Fruit fly (Drosophila melanogaster) whole organism, pupa: ENCODE data around the gene lectin-33A.

ENCODE experiments used
- CG10348 ChIP-seq: fragments of 200-800 bp; sonication (Bioruptor generic); IDR thresholded peaks from 2 replicates; pipeline ENCODE4 v1.3.6; 2022; ENCODE audit warnings: missing biosample characterization, missing genetic modification characterization
- CG12605 ChIP-seq: fragments of 200-800 bp; sonication (Bioruptor generic); IDR thresholded peaks from 2 replicates; pipeline ENCODE4 v1.3.6; 2022; ENCODE audit warnings: missing biosample characterization, missing genetic modification characterization
- CG13204 ChIP-seq: fragments of 200-800 bp; sonication (Bioruptor generic); optimal IDR thresholded peaks from 2 replicates; lab custom pipeline; 2018; ENCODE audit warnings: missing biosample characterization, mild to moderate bottlenecking, missing genetic modification characterization, moderate library complexity
- CG14655 ChIP-seq: fragments of 200-800 bp; sonication (Bioruptor generic); optimal IDR thresholded peaks from 3 replicates; lab custom pipeline; 2017; ENCODE audit warnings: mild to moderate bottlenecking, missing biosample characterization, missing genetic modification reagents, missing genetic modification characterization
- CG15710 ChIP-seq: fragments of 200-800 bp; sonication (Bioruptor generic); optimal IDR thresholded peaks from 2 replicates; lab custom pipeline; 2018; ENCODE audit warnings: missing biosample characterization, mild to moderate bottlenecking, missing genetic modification characterization, moderate library complexity
- CG17806 ChIP-seq: fragments of 200-800 bp; sonication (Bioruptor generic); optimal IDR thresholded peaks from 2 replicates; lab custom pipeline; 2018; ENCODE audit warnings: missing biosample characterization, mild to moderate bottlenecking, missing genetic modification characterization, moderate library complexity
- CG32121 ChIP-seq: fragments of 200-800 bp; sonication (Bioruptor generic); IDR thresholded peaks from 2 replicates; pipeline ENCODE4 v1.3.6; 2022; ENCODE audit warnings: missing biosample characterization, missing genetic modification characterization
- CG34367 ChIP-seq: fragments of 200-800 bp; sonication (Bioruptor generic); optimal IDR thresholded peaks from 2 replicates; lab custom pipeline; 2018; ENCODE audit warnings: missing biosample characterization, mild to moderate bottlenecking, missing genetic modification characterization
- CG4496 ChIP-seq: fragments of 200-800 bp; sonication (Bioruptor generic); IDR thresholded peaks from 3 replicates; pipeline ENCODE4 v1.3.6; 2022; ENCODE audit warnings: missing biosample characterization, missing genetic modification characterization
- CG8159 ChIP-seq: fragments of 200-800 bp; sonication (Bioruptor generic); optimal IDR thresholded peaks from 3 replicates; lab custom pipeline; 2018; ENCODE audit warnings: missing biosample characterization, mild to moderate bottlenecking, missing genetic modification characterization, moderate library complexity
- CG8301 ChIP-seq: fragments of 200-800 bp; sonication (Bioruptor generic); optimal IDR thresholded peaks from 2 replicates; lab custom pipeline; 2018; ENCODE audit warnings: missing biosample characterization, mild to moderate bottlenecking, missing genetic modification characterization
- CG9948 ChIP-seq: fragments of 200-800 bp; sonication (Bioruptor generic); optimal IDR thresholded peaks from 2 replicates; lab custom pipeline; 2018; ENCODE audit warnings: missing biosample characterization, mild to moderate bottlenecking, missing genetic modification characterization, moderate library complexity
- D1 ChIP-seq: fragments of 200-800 bp; sonication (Bioruptor generic); optimal IDR thresholded peaks from 2 replicates; lab custom pipeline; 2018; ENCODE audit warnings: missing biosample characterization, mild to moderate bottlenecking, missing genetic modification characterization, moderate library complexity
- EcR ChIP-seq: fragments of 200-800 bp; sonication (Bioruptor generic); optimal IDR thresholded peaks from 3 replicates; lab custom pipeline; 2019; ENCODE audit warnings: missing biosample characterization, missing genetic modification characterization, mild to moderate bottlenecking, moderate library complexity, missing genetic modification reagents
- Ets98B ChIP-seq: fragments of 200-800 bp; sonication (Bioruptor generic); IDR thresholded peaks from 2 replicates; pipeline ENCODE4 v1.3.6; 2022; ENCODE audit warnings: missing biosample characterization, missing genetic modification characterization
- Pif1A ChIP-seq: fragments of 200-800 bp; sonication (Bioruptor generic); optimal IDR thresholded peaks from 3 replicates; lab custom pipeline; 2016; ENCODE audit warnings: missing biosample characterization, missing genetic modification characterization
- Pif1B ChIP-seq: fragments of 200-800 bp; sonication (Bioruptor generic); optimal IDR thresholded peaks from 3 replicates; lab custom pipeline; 2016; ENCODE audit warnings: missing biosample characterization, missing genetic modification characterization
- Snoo ChIP-seq: fragments of 200-800 bp; sonication (Bioruptor generic); optimal IDR thresholded peaks from 3 replicates; lab custom pipeline; 2017; ENCODE audit warnings: missing biosample characterization, mild to moderate bottlenecking, missing genetic modification characterization, inconsistent platforms
- fd96Ca ChIP-seq: fragments of 200-800 bp; sonication (Bioruptor generic); IDR thresholded peaks from 3 replicates; pipeline ENCODE4 v1.3.6; 2022; ENCODE audit warnings: missing biosample characterization, missing genetic modification characterization
- gl ChIP-seq: fragments of 200-800 bp; sonication (Bioruptor generic); optimal IDR thresholded peaks from 2 replicates; lab custom pipeline; 2018; ENCODE audit warnings: missing biosample characterization, mild to moderate bottlenecking, missing genetic modification characterization
- rn ChIP-seq: fragments of 200-800 bp; sonication (Bioruptor generic); IDR thresholded peaks from 2 replicates; pipeline ENCODE4 v1.3.6; 2022; ENCODE audit warnings: missing biosample characterization, missing genetic modification characterization

Gene lectin-33A

DNA sequence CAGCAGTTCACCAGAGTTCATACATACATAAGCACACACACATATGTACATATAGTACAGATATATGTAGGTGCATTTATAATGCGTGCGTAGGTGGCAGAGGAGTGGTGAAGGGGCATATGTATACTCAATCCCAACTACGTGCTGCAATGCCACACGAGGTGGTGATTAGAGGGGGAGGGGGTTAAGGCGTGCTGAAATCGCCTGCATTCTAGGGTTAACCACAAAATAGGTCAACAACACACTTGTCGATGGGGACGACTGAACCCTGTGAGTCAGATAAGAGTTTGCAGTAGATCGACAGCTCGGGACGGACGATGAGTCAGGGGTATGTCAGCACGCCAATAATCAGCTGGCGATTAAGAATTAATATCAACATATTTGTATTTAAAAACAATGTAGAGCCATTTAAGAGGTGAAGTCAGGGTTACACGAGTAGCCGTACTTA lies 43.6 kb downstream of the lectin-33A start:
- TF ChIP-seq fd96Ca (GFP tag; lab: Robert Waterston, UW) (peak; percentile 11; the same call in 1 of the 3 replicates), D1 (tag; lab: Kevin White, UChicago) (no peak), CG32121 (GFP tag; lab: Robert Waterston, UW) (no peak), CG15710 (tag; lab: Kevin White, UChicago) (no peak), CG14655 (GFP tag; lab: Kevin White, UChicago) (no peak), rn (GFP tag; lab: Robert Waterston, UW) (no peak), Pif1B (GFP tag; lab: Kevin White, UChicago) (no peak), CG13204 (no peak), CG34367 (tag; lab: Kevin White, UChicago) (no peak), CG17806 (tag; lab: Kevin White, UChicago) (no peak), CG8159 (tag; lab: Kevin White, UChicago) (no peak), Pif1A (GFP tag; lab: Kevin White, UChicago) (no peak), EcR (GFP tag; lab: Kevin White, UChicago) (peak; percentile 98), CG8301 (tag; lab: Kevin White, UChicago) (no peak), CG12605 (GFP tag; lab: Robert Waterston, UW) (no peak)

DNA sequence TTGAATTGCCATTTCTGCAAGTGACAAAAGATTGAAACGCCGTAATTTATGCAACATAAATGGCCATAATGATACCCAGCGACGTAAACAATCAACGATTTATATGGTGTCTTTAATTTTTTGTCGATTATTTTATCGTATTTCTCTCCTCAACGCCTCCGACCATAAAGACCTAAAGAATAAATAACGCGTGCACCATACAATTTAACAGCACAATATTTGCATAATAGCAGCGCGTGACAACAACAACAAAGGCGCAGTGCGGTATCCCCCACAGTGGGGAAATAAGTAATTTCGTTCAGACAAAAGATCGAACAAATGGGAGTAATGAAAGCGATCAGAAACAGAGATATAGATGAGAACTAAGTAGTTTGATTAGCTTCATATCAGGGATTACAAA lies 44.2 kb downstream of the lectin-33A start:
- TF ChIP-seq Ets98B (GFP tag; lab: Robert Waterston, UW) (no peak), CG13204 (no peak), fd96Ca (GFP tag; lab: Robert Waterston, UW) (no peak)

DNA sequence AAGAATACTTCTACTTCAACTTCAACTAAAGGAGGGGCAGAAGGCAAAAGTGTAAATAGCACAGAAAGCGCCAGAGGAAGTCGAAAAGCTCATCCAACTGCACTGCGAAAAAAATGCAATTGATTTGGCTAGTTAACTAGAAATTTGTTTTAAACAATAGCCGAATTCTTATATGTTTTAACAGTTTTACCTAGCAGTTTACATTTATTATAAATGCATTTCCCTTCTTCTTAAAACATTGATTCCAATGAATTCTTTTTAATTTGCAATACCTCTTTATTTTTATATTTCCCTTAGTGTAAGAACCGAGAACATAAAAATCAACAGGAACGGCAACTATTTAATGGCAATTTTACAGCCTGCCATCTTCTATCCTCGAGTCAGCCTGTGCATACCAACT lies 46.4 kb downstream of the lectin-33A start:
- TF ChIP-seq CG13204, result no peak
- peak; percentile 14 for TF ChIP-seq Pif1A (GFP tag; lab: Kevin White, UChicago)
- TF ChIP-seq gl (tag; lab: Kevin White, UChicago), result peak; percentile 18
- TF ChIP-seq D1 (tag; lab: Kevin White, UChicago), result no peak
- peak; percentile 70 for TF ChIP-seq CG14655 (GFP tag; lab: Kevin White, UChicago)
- TF ChIP-seq CG17806 (tag; lab: Kevin White, UChicago), result peak; percentile 66
- peak; percentile 52 for TF ChIP-seq CG9948 (tag; lab: Kevin White, UChicago)
- peak; percentile 8 for TF ChIP-seq Pif1B (GFP tag; lab: Kevin White, UChicago)
- peak; percentile 67 for TF ChIP-seq CG8159 (tag; lab: Kevin White, UChicago)
- TF ChIP-seq CG8301 (tag; lab: Kevin White, UChicago), result peak; percentile 51

DNA sequence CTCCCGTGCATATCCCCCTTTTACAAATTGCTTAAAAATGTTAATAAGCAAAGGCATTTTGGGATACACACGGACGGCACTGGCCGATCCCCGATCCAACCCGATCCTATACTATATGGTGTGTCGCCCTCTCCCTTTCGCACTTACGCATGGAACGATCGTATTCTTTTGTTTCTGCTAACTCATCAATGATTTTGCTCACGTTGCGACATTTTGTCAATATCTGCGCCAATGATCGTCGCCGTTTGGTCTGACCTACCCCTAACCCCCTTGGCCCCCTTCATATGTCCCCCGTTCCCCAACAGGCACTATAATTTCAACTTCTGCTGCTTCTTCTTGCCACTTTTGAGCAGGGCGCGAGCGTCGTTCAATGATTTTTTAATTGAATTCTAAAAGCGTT lies 47.9 kb downstream of the lectin-33A start:
- TF ChIP-seq CG32121 (GFP tag; lab: Robert Waterston, UW) (no peak), Pif1A (GFP tag; lab: Kevin White, UChicago) (no peak), CG13204 (peak; percentile 5), EcR (GFP tag; lab: Kevin White, UChicago) (peak; percentile 41)

DNA sequence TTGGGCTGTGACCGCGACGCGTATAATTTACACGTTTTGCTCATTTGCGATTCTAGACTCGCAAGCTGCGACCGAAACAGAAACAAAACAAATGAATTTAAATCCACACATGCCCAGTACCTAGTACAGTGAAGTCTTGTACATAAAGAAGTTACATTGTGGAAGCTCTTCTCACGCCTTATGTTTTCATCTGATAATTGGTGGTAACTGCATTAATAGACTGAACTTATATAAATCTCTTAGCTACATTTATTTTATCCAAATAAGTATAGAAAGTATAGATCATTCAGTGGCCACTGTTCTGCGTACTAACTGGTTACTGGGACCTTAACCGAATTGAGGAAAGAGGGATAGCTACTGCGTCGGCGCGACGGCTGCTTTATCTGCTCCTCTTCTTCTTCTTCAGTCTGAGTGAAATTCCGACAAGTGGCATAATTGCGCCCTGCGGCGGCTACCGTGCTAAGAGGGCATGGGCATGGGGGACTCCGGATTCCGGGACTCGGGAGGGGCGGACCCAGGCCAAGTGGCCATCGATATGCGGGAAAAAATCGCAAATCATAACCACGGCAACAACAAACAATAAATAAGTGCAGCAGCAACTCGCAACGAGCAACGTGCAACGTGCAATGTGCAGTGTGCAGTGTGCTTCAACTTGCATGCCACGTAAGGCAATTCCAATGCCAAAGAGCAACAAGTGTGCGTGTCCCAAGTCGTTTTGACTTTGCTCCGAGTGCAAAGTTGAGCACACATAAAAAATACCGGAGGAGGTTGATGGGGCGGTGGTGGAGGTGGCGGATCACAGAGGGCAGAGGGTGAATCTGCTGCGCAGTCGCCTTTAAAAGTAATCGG lies 50.0 kb downstream of the lectin-33A start:
- TF ChIP-seq CG34367 (tag; lab: Kevin White, UChicago) (peak; percentile 13), gl (tag; lab: Kevin White, UChicago) (no peak), Snoo (no peak), CG4496 (GFP tag; lab: Robert Waterston, UW) (0 out of 3 replicates have a peak, but pooled peaks have one; percentile 11), Pif1B (GFP tag; lab: Kevin White, UChicago) (no peak), EcR (GFP tag; lab: Kevin White, UChicago) (peak; percentile 27), CG15710 (tag; lab: Kevin White, UChicago) (peak; percentile 54), Ets98B (GFP tag; lab: Robert Waterston, UW) (no peak), CG32121 (GFP tag; lab: Robert Waterston, UW) (no peak), CG14655 (GFP tag; lab: Kevin White, UChicago) (no peak), CG10348 (GFP tag; lab: Robert Waterston, UW) (no peak), CG8301 (tag; lab: Kevin White, UChicago) (no peak), CG17806 (tag; lab: Kevin White, UChicago) (peak; percentile 29), CG12605 (GFP tag; lab: Robert Waterston, UW) (no peak), Pif1A (GFP tag; lab: Kevin White, UChicago) (peak; percentile 74), CG13204 (no peak), rn (GFP tag; lab: Robert Waterston, UW) (no peak), fd96Ca (GFP tag; lab: Robert Waterston, UW) (no peak), CG8159 (tag; lab: Kevin White, UChicago) (peak; percentile 58), D1 (tag; lab: Kevin White, UChicago) (no peak), CG9948 (tag; lab: Kevin White, UChicago) (peak; percentile 15)
